Fruit fly (Drosophila melanogaster) whole organism, embryonic: ENCODE measurements around the gene CG10064.
A peak's percentile ranks its signal among the peaks of the same experiment; 100 is the strongest.

Experiments used
- Asciz ChIP-seq: fragments of 200-800 bp; sonication (Bioruptor generic); optimal IDR thresholded peaks from 2 replicates; lab custom pipeline; 2017; ENCODE audit warnings: missing biosample characterization, mild to moderate bottlenecking, missing genetic modification characterization, missing genetic modification reagents
- Awh ChIP-seq: fragments of 200-800 bp; sonication (Bioruptor generic); IDR thresholded peaks from 2 replicates; pipeline ENCODE4, ENCODE4 v1.3.6; 2022; ENCODE audit warnings: missing biosample characterization, missing genetic modification characterization
- Bgb ChIP-seq: fragments of 200-800 bp; sonication (Bioruptor generic); IDR thresholded peaks from 2 replicates; pipeline ENCODE4 v1.3.6; 2022; ENCODE audit warnings: missing biosample characterization, missing genetic modification characterization; ENCODE audit not compliant: partially characterized antibody
- C15 ChIP-seq: fragments of 200-800 bp; sonication (Bioruptor generic); IDR thresholded peaks from 3 replicates; pipeline ENCODE4 v1.3.6; 2022; ENCODE audit warnings: missing biosample characterization, missing genetic modification characterization
- CG10366 ChIP-seq: fragments of 200-800 bp; sonication (Bioruptor generic); IDR thresholded peaks from 2 replicates; pipeline ENCODE4 v1.3.6; 2022; ENCODE audit warnings: missing biosample characterization, missing genetic modification characterization
- CG10543 ChIP-seq: fragments of 200-800 bp; sonication (Bioruptor generic); optimal IDR thresholded peaks from 3 replicates; lab custom pipeline; 2017; ENCODE audit warnings: missing biosample characterization, mild to moderate bottlenecking, missing genetic modification characterization, moderate library complexity
- CG11247 ChIP-seq: fragments of 200-800 bp; sonication (Bioruptor generic); IDR thresholded peaks from 2 replicates; pipeline ENCODE4 v1.3.6; 2022; ENCODE audit warnings: missing biosample characterization, missing genetic modification characterization
- CG11695 ChIP-seq: fragments of 200-800 bp; sonication (Bioruptor generic); IDR thresholded peaks from 3 replicates; pipeline ENCODE4 v1.3.6; 2022; ENCODE audit warnings: missing biosample characterization, missing genetic modification characterization
- CG11696 ChIP-seq: fragments of 200-800 bp; sonication (Bioruptor generic); IDR thresholded peaks from 2 replicates; pipeline ENCODE4 v1.3.6; 2022; ENCODE audit warnings: missing biosample characterization, missing genetic modification characterization
- CG1233 ChIP-seq: fragments of 200-800 bp; sonication (Bioruptor generic); optimal IDR thresholded peaks from 4 replicates; lab custom pipeline; 2018; ENCODE audit warnings: missing biosample characterization, mild to moderate bottlenecking, missing genetic modification characterization
- CG13775 ChIP-seq: fragments of 200-800 bp; sonication (Bioruptor generic); optimal IDR thresholded peaks from 3 replicates; lab custom pipeline; 2017; ENCODE audit warnings: missing biosample characterization, mild to moderate bottlenecking, missing genetic modification characterization
- CG14050 ChIP-seq: fragments of 200-800 bp; sonication (Bioruptor generic); IDR thresholded peaks from 3 replicates; pipeline ENCODE4 v1.3.6; 2022; ENCODE audit warnings: missing biosample characterization, missing genetic modification characterization
- CG17612 ChIP-seq: fragments of 200-800 bp; sonication (Bioruptor generic); IDR thresholded peaks from 2 replicates; pipeline ENCODE4 v1.3.6; 2022; ENCODE audit warnings: missing biosample characterization, missing genetic modification characterization
- CG18011 ChIP-seq: fragments of 200-800 bp; sonication (Bioruptor generic); optimal IDR thresholded peaks from 2 replicates; lab custom pipeline; 2017; ENCODE audit warnings: missing biosample characterization, missing genetic modification characterization, mild to moderate bottlenecking, moderate library complexity, missing genotype
- CG2120 ChIP-seq: fragments of 200-800 bp; sonication (Bioruptor generic); optimal IDR thresholded peaks from 3 replicates; lab custom pipeline; 2016; ENCODE audit warnings: missing biosample characterization, missing genetic modification characterization
- CG2199 ChIP-seq: fragments of 200-800 bp; sonication (Bioruptor generic); IDR thresholded peaks from 3 replicates; pipeline ENCODE4 v1.3.6; 2022; ENCODE audit warnings: missing biosample characterization, missing genetic modification characterization
- CG2875 ChIP-seq: fragments of 200-800 bp; sonication (Bioruptor generic); optimal IDR thresholded peaks from 2 replicates; lab custom pipeline; 2017; ENCODE audit warnings: missing biosample characterization, mild to moderate bottlenecking, missing genetic modification characterization, missing genetic modification reagents
- CG2889 ChIP-seq: fragments of 200-800 bp; sonication (Bioruptor generic); IDR thresholded peaks from 3 replicates; pipeline ENCODE4 v1.3.6; 2022; ENCODE audit warnings: missing biosample characterization, missing genetic modification characterization
- CG32532 ChIP-seq: fragments of 200-800 bp; sonication (Bioruptor generic); IDR thresholded peaks from 2 replicates; pipeline ENCODE4 v1.3.6; 2022; ENCODE audit warnings: missing biosample characterization, missing genetic modification characterization
- CG34376 ChIP-seq: fragments of 200-800 bp; sonication (Bioruptor generic); optimal IDR thresholded peaks from 2 replicates; lab custom pipeline; 2018; ENCODE audit warnings: missing biosample characterization, mild to moderate bottlenecking, missing genetic modification characterization
- CG3838 ChIP-seq: fragments of 200-800 bp; sonication (Bioruptor generic); optimal IDR thresholded peaks from 3 replicates; lab custom pipeline; 2016; ENCODE audit warnings: missing biosample characterization, missing genetic modification characterization
- CG4820 ChIP-seq: fragments of 200-800 bp; sonication (Bioruptor generic); optimal IDR thresholded peaks from 3 replicates; lab custom pipeline; 2016; ENCODE audit warnings: missing biosample characterization, missing genetic modification characterization
- CG6175 ChIP-seq: fragments of 200-800 bp; sonication (Bioruptor generic); IDR thresholded peaks from 3 replicates; pipeline ENCODE4 v1.3.6; 2022; ENCODE audit warnings: missing biosample characterization, missing genetic modification characterization
- CG6765 ChIP-seq: fragments of 200-800 bp; sonication (Bioruptor generic); optimal IDR thresholded peaks from 3 replicates; lab custom pipeline; 2017; ENCODE audit warnings: missing biosample characterization, mild to moderate bottlenecking, missing genetic modification characterization
- CG7786 ChIP-seq: fragments of 200-800 bp; sonication (Bioruptor generic); optimal IDR thresholded peaks from 2 replicates; lab custom pipeline; 2016; ENCODE audit warnings: missing biosample characterization, missing genetic modification characterization
- CkIIα-i1 ChIP-seq: fragments of 200-800 bp; sonication (Bioruptor generic); IDR thresholded peaks from 2 replicates; pipeline ENCODE4 v1.3.6; 2022; ENCODE audit warnings: missing biosample characterization, missing genetic modification characterization
- Dad ChIP-seq: fragments of 200-800 bp; sonication (Bioruptor generic); optimal IDR thresholded peaks from 3 replicates; lab custom pipeline; 2016; ENCODE audit warnings: missing biosample characterization, missing genetic modification characterization
- Ets65A ChIP-seq: fragments of 200-800 bp; sonication (Bioruptor generic); peaks from one replicate; lab custom pipeline; 2016; ENCODE audit warnings: missing biosample characterization, missing genetic modification characterization
- Hr39 ChIP-seq: fragments of >200 bp; optimal IDR thresholded peaks from 2 replicates; lab custom pipeline; 2017
- Hsf ChIP-seq: fragments of 200-800 bp; sonication (Bioruptor generic); optimal IDR thresholded peaks from 3 replicates; lab custom pipeline; 2016; ENCODE audit warnings: missing biosample characterization, missing genetic modification characterization
- Jarid2 ChIP-seq: fragments of 200-800 bp; sonication (Bioruptor generic); optimal IDR thresholded peaks from 3 replicates; lab custom pipeline; 2017; ENCODE audit warnings: mild to moderate bottlenecking, missing biosample characterization, missing genetic modification reagents, missing genetic modification characterization
- PHDP ChIP-seq: fragments of 200-800 bp; sonication (Bioruptor generic); optimal IDR thresholded peaks from 3 replicates; lab custom pipeline; 2018; ENCODE audit warnings: missing biosample characterization, mild to moderate bottlenecking, missing genetic modification characterization, moderate library complexity
- Side ChIP-seq: fragments of 200-800 bp; sonication (Bioruptor generic); optimal IDR thresholded peaks from 2 replicates; lab custom pipeline; 2016; ENCODE audit warnings: missing biosample characterization, missing genetic modification characterization
- Ssrp ChIP-seq: fragments of 200-800 bp; sonication (Bioruptor generic); optimal IDR thresholded peaks from 2 replicates; lab custom pipeline; 2018; ENCODE audit warnings: missing biosample characterization, mild to moderate bottlenecking, missing genetic modification characterization, moderate library complexity
- Xbp1 ChIP-seq: fragments of 200-800 bp; sonication (Bioruptor generic); optimal IDR thresholded peaks from 3 replicates; lab custom pipeline; 2016; ENCODE audit warnings: missing biosample characterization, mild to moderate bottlenecking, missing genetic modification characterization
- btn ChIP-seq: fragments of 200-800 bp; sonication (Bioruptor generic); optimal IDR thresholded peaks from 2 replicates; lab custom pipeline; 2016; ENCODE audit warnings: missing biosample characterization, missing genetic modification characterization
- chinmo ChIP-seq: fragments of 200-800 bp; sonication (Bioruptor generic); IDR thresholded peaks from 4 replicates; pipeline ENCODE4 v1.3.6; 2022; ENCODE audit warnings: missing biosample characterization, missing genetic modification characterization; ENCODE audit not compliant: partially characterized antibody
- chm ChIP-seq: fragments of 200-800 bp; sonication (Bioruptor generic); IDR thresholded peaks from 2 replicates; pipeline ENCODE4 v1.3.6; 2022; ENCODE audit warnings: missing biosample characterization, missing genetic modification characterization
- crp ChIP-seq, 2 experiments: fragments of 200-800 bp; sonication (Bioruptor generic); optimal IDR thresholded peaks; 2 replicates in 1 of 2; 3 replicates in 1 of 2; lab custom pipeline; 2017; ENCODE audit warnings: missing biosample characterization in 2 of 2, missing genetic modification characterization in 2 of 2, mild to moderate bottlenecking in 1 of 2, moderate library complexity in 1 of 2
- dati ChIP-seq: fragments of 200-800 bp; sonication (Bioruptor generic); IDR thresholded peaks from 2 replicates; pipeline ENCODE4 v1.3.6; 2022; ENCODE audit warnings: missing biosample characterization, missing genetic modification characterization
- dmrt99B ChIP-seq: fragments of 200-800 bp; sonication (Bioruptor generic); optimal IDR thresholded peaks from 2 replicates; lab custom pipeline; 2018; ENCODE audit warnings: missing biosample characterization, mild to moderate bottlenecking, missing genetic modification characterization, moderate library complexity
- gem ChIP-seq: fragments of 200-800 bp; sonication (Bioruptor generic); optimal IDR thresholded peaks from 2 replicates; lab custom pipeline; 2019; ENCODE audit warnings: missing biosample characterization, mild to moderate bottlenecking, missing genetic modification characterization, moderate library complexity
- grau ChIP-seq: fragments of 200-800 bp; optimal IDR thresholded peaks from 3 replicates; lab custom pipeline; 2019; ENCODE audit warnings: missing biosample characterization, mild to moderate bottlenecking, missing genetic modification characterization, moderate library complexity
- gsb-n ChIP-seq: fragments of 200-800 bp; sonication (Bioruptor generic); optimal IDR thresholded peaks from 3 replicates; lab custom pipeline; 2018; ENCODE audit warnings: missing biosample characterization, mild to moderate bottlenecking, missing genetic modification characterization
- maf-S ChIP-seq: fragments of 200-800 bp; sonication (Bioruptor generic); optimal IDR thresholded peaks from 2 replicates; lab custom pipeline; 2016; ENCODE audit warnings: missing biosample characterization, missing genetic modification characterization
- onecut ChIP-seq: fragments of 200-800 bp; sonication (Bioruptor generic); IDR thresholded peaks from 2 replicates; pipeline ENCODE4 v1.3.6; 2022; ENCODE audit warnings: missing biosample characterization, missing genetic modification characterization
- p53 ChIP-seq: fragments of 200-800 bp; sonication (Bioruptor generic); optimal IDR thresholded peaks from 2 replicates; lab custom pipeline; 2016; ENCODE audit warnings: missing biosample characterization, missing genetic modification characterization
- peb ChIP-seq: fragments of 200-800 bp; sonication (Bioruptor generic); IDR thresholded peaks from 2 replicates; pipeline ENCODE4 v1.3.6; 2022; ENCODE audit warnings: missing biosample characterization, missing genetic modification characterization
- ranshi ChIP-seq: fragments of 200-800 bp; sonication (Bioruptor generic); IDR thresholded peaks from 2 replicates; pipeline ENCODE4 v1.3.6; 2022; ENCODE audit warnings: missing biosample characterization, missing genetic modification characterization
- slbo ChIP-seq: fragments of 200-800 bp; sonication (Bioruptor generic); IDR thresholded peaks from 2 replicates; pipeline ENCODE4 v1.3.6; 2022; ENCODE audit warnings: missing biosample characterization, missing genetic modification characterization
- stwl ChIP-seq: fragments of 200-800 bp; sonication (Bioruptor generic); optimal IDR thresholded peaks from 3 replicates; lab custom pipeline; 2018; ENCODE audit warnings: missing biosample characterization, mild to moderate bottlenecking, missing genetic modification characterization, moderate library complexity
- vfl ChIP-seq: fragments of 200-800 bp; sonication (Bioruptor generic); optimal IDR thresholded peaks from 2 replicates; lab custom pipeline; 2016; ENCODE audit warnings: missing biosample characterization, missing genetic modification characterization
- zfh1 ChIP-seq: fragments of 200-800 bp; sonication (Bioruptor generic); IDR thresholded peaks from 3 replicates; pipeline ENCODE4 v1.3.6; 2022; ENCODE audit warnings: missing biosample characterization, missing genetic modification characterization

The CG10064 gene

dm6 chr3L:6998692-6999091 lies 31.0 kb upstream of the CG10064 start, which contains the start of gene Mp (continued):
- TF ChIP-seq Bgb (GFP tag; lab: Robert Waterston, UW) = peak; percentile 46; the same call in 1 of the 2 replicates
- TF ChIP-seq Xbp1 (GFP tag; lab: Kevin White, UChicago) = no peak
- no peak for TF ChIP-seq Hr39 (lab: Kevin White, UChicago)
- no peak for TF ChIP-seq CG4820 (GFP tag; lab: Kevin White, UChicago)
- TF ChIP-seq dati (GFP tag; lab: Robert Waterston, UW) = no peak
- no peak for TF ChIP-seq CG2875 (GFP tag; lab: Kevin White, UChicago)
- no peak for TF ChIP-seq CG34376 (GFP tag; lab: Kevin White, UChicago)
- peak; percentile 16 for TF ChIP-seq PHDP
- peak; percentile 65; the same call in 1 of the 4 replicates for TF ChIP-seq chinmo (GFP tag; lab: Robert Waterston, UW)
- TF ChIP-seq CG11695 (GFP tag; lab: Robert Waterston, UW) = peak; percentile 49; the same call in 1 of the 3 replicates
- no peak for TF ChIP-seq CG2199
- peak; percentile 9 for TF ChIP-seq gem
- TF ChIP-seq grau = no peak
- TF ChIP-seq CG17612 (GFP tag; lab: Robert Waterston, UW) = no peak
- TF ChIP-seq CG13775 (GFP tag; lab: Kevin White, UChicago) = no peak
- TF ChIP-seq CkIIα-i1 (GFP tag; lab: Robert Waterston, UW) = no peak
- no peak for TF ChIP-seq CG6175
- no peak for TF ChIP-seq Ssrp
- TF ChIP-seq stwl (tag; lab: Kevin White, UChicago) = no peak
- TF ChIP-seq C15 (GFP tag; lab: Robert Waterston, UW) = no peak
- peak; percentile 57 for TF ChIP-seq slbo
- TF ChIP-seq Jarid2 (GFP tag; lab: Kevin White, UChicago) = peak; percentile 78
- TF ChIP-seq CG6765 (GFP tag; lab: Kevin White, UChicago) = no peak
- TF ChIP-seq onecut (GFP tag; lab: Robert Waterston, UW) = no peak
- TF ChIP-seq zfh1 (GFP tag; lab: Robert Waterston, UW) = 0 out of 3 replicates have a peak, but pooled peaks have one; percentile 8
- TF ChIP-seq CG18011 (GFP tag; lab: Kevin White, UChicago) = no peak
- TF ChIP-seq CG2120 = no peak
- TF ChIP-seq CG1233 = no peak
- no peak for TF ChIP-seq CG10366 (GFP tag; lab: Robert Waterston, UW)
- no peak for TF ChIP-seq peb (GFP tag; lab: Robert Waterston, UW)
- no peak for TF ChIP-seq Asciz (GFP tag; lab: Kevin White, UChicago)
- no peak for TF ChIP-seq CG3838 (GFP tag; lab: Kevin White, UChicago)
- no peak for TF ChIP-seq CG14050 (GFP tag; lab: Robert Waterston, UW)
- peak; percentile 41; the same call in 1 of the 2 replicates for TF ChIP-seq chm (GFP tag; lab: Robert Waterston, UW)
- TF ChIP-seq vfl = no peak
- no peak for TF ChIP-seq ranshi
- no peak for TF ChIP-seq CG7786
- TF ChIP-seq dmrt99B (tag; lab: Kevin White, UChicago) = no peak
- TF ChIP-seq maf-S = no peak
- no peak for TF ChIP-seq p53 (GFP tag; lab: Kevin White, UChicago)
- TF ChIP-seq CG11696 (GFP tag; lab: Robert Waterston, UW) = no peak
- TF ChIP-seq btn = no peak
- TF ChIP-seq gsb-n = no peak
- TF ChIP-seq Ets65A = no peak
- TF ChIP-seq CG32532 (GFP tag; lab: Robert Waterston, UW) = peak; percentile 37; the same call in 1 of the 2 replicates
- no peak for TF ChIP-seq Hsf (GFP tag; lab: Kevin White, UChicago)
- no peak for TF ChIP-seq crp (GFP tag; optimal IDR thresholded peaks at IDR 0.05; lab: Kevin White, UChicago)
- no peak for TF ChIP-seq CG2889 (GFP tag; lab: Robert Waterston, UW)
- TF ChIP-seq Side = no peak
- no peak for TF ChIP-seq CG10543 (GFP tag; lab: Kevin White, UChicago)
- TF ChIP-seq Awh (GFP tag; lab: Robert Waterston, UW) = no peak
- TF ChIP-seq CG11247 (GFP tag; lab: Robert Waterston, UW) = no peak
- TF ChIP-seq Dad (GFP tag; lab: Kevin White, UChicago) = no peak
